Worm (Caenorhabditis elegans) whole organism, L4/young adult: ENCODE measurements around the gene C49F8.15.

ENCODE experiments used
- W03F9.2 ChIP-seq: fragments of 150-350 bp; optimal IDR thresholded peaks from 2 replicates; lab custom pipeline; 2014; ENCODE audit warnings: missing biosample characterization, missing genetic modification characterization
- dao-5 ChIP-seq: sonication (generic microtip); optimal IDR thresholded peaks from 2 replicates; lab custom pipeline; 2016; ENCODE audit warnings: missing genotype, missing genetic modification characterization, moderate library complexity, missing compliant biosample characterization
- him-1 ChIP-seq: sonication (generic microtip); optimal IDR thresholded peaks from 2 replicates; lab custom pipeline; 2016; ENCODE audit warnings: missing genotype, missing genetic modification reagents, missing genetic modification characterization, missing compliant biosample characterization

DNA sequence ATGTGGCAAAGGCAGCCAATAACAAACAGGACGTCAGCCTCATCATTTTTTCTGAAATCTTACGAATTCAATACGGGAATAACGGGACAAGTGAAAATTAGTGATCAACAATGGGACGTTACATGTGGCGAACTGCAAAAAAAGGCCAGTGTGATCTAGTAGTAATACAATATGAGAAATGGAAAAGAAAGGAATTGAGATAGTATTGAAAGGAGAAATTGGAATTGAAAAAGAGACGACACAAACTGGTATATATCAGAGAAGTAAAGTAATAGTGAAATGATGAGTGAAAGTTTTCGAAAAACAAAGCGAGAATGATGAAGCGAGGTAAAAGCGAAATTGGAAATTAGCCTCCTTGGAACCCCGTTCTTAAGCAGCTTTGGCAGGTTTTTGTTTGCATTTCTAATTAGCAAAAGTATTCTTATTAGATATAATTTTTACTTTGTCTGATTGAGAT lies 25.1 kb upstream of the C49F8.15 start, which contains the start of gene C49F8.3:
- no peak for TF ChIP-seq W03F9.2 (tag; lab: Kevin White, UChicago)
- no peak for TF ChIP-seq dao-5 (tag; lab: Kevin White, UChicago)
- TF ChIP-seq him-1 (tag; lab: Kevin White, UChicago), result no peak
